Worm (Caenorhabditis elegans): ENCODE measurements around the gene srw-118.

ce11 chrV:2960894-2961293, 19.0 kb downstream of the srw-118 start, which contains the start of gene srw-144:
- no peak for TF ChIP-seq flt-1 (GFP tag; IDR thresholded peaks at IDR 0.05)
- no peak for TF ChIP-seq aly-1 (tag; optimal IDR thresholded peaks at IDR 0.05)
- no peak for TF ChIP-seq F13C5.2 (tag; optimal IDR thresholded peaks at IDR 0.05)
- TF ChIP-seq B0310.2 (tag; optimal IDR thresholded peaks at IDR 0.05): no peak

Measured in whole organism, early embryonic.